Fruit fly (Drosophila melanogaster) ovary, adult (tissue): Measurements from ENCODE around the gene Nlp.

Experiments
- CG17801 ChIP-seq: fragments of 200-800 bp; optimal IDR thresholded peaks from 2 replicates; lab custom pipeline; 2019; ENCODE audit warnings: missing biosample characterization, mild to moderate bottlenecking, missing genetic modification characterization, moderate library complexity; ENCODE audit not compliant: partially characterized antibody

Nlp gene

DNA sequence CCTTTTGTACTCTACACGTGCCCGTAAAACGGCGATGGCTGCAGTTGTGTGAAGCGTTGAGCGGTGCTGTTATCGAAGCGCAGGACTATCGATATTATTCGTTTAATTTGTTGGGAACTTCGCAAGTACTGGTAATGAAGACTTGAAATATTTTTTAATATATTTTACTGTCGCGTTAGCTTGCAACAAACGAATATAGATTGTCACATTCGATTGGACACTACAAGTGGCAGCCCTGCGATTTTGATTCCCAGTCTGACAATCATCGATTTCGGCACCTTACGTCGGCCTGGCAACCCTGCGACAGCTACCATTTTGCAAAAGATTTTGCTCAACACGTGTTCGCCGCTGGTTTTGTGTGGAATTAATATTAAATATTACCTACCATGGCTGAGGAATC, at the start of gene Nlp, which contains the start of gene Nph:
Gene Nlp (plus strand): TSS at position 138 of the 400 bp plus-strand sequence.
Gene Nph (minus strand): TSS at position 214 of the 400 bp plus-strand sequence.
- TF ChIP-seq CG17801 (GFP tag; lab: Kevin White, UChicago), result peak; percentile 59

dm6 chr3R:29959329-29959728, 45.3 kb upstream of the Nlp start:
- no peak for TF ChIP-seq CG17801 (GFP tag; lab: Kevin White, UChicago)

- no peak for TF ChIP-seq CG17801 (GFP tag; lab: Kevin White, UChicago)
These were observed 41.5 kb upstream of the Nlp start for dm6 chr3R:29963102-29963501.

- TF ChIP-seq CG17801 (GFP tag; lab: Kevin White, UChicago), result no peak
These were observed 35.2 kb upstream of the Nlp start, which contains the start of gene TkR99D for dm6 chr3R:29969347-29969746. TSS of gene TkR99D (minus strand) at chr3R:29969447.

dm6 chr3R:29978595-29978994, 26.0 kb upstream of the Nlp start:
- TF ChIP-seq CG17801 (GFP tag; lab: Kevin White, UChicago), result no peak

dm6 chr3R:29981479-29981878, 23.1 kb upstream of the Nlp start:
- TF ChIP-seq CG17801 (GFP tag; lab: Kevin White, UChicago), result no peak

- TF ChIP-seq CG17801 (GFP tag; lab: Kevin White, UChicago), result no peak
These were observed 22.6 kb upstream of the Nlp start for dm6 chr3R:29982027-29982426.

- no peak for TF ChIP-seq CG17801 (GFP tag; lab: Kevin White, UChicago)
These were observed 21.5 kb upstream of the Nlp start, which contains the start of gene CG7896 for dm6 chr3R:29983073-29983544. TSS of gene CG7896 (plus strand) at chr3R:29983426.

- TF ChIP-seq CG17801 (GFP tag; lab: Kevin White, UChicago), result no peak
These were observed 20.7 kb upstream of the Nlp start for dm6 chr3R:29983886-29984285.

dm6 chr3R:29985219-29985618, 19.4 kb upstream of the Nlp start:
- TF ChIP-seq CG17801 (GFP tag; lab: Kevin White, UChicago), result no peak

DNA sequence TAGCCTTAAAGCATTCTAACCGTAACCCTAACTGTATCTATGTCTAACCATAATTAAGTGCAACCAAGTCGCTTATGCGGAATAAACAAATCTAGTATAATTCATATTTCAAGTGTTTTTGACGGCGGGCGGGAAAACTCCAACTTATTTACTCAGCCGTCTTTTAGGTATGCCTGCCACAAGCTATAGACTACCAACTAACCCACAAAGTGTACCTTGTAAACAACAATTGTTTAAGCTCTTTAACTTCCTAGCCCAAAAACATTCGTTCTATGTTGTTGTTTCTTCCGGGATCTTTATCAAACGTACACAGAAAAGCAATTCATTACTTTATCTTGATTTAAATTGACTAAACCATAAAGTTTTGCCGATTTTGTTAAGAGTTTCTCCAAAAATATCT, 13.9 kb upstream of the Nlp start:
- no peak for TF ChIP-seq CG17801 (GFP tag; lab: Kevin White, UChicago)

- TF ChIP-seq CG17801 (GFP tag; lab: Kevin White, UChicago), result no peak
These were observed 11.5 kb upstream of the Nlp start, which contains the start of gene Acph-1 for dm6 chr3R:29993134-29993533. TSS of gene Acph-1 (minus strand) at chr3R:29993411.

dm6 chr3R:29995035-29995434, 9.6 kb upstream of the Nlp start, which contains the start of the genes CG7903 and Sas-6:
TSS of gene CG7903 (minus strand) at chr3R:29995231.
TSS of gene Sas-6 (plus strand) at chr3R:29995357.
- peak; percentile 1 for TF ChIP-seq CG17801 (GFP tag; lab: Kevin White, UChicago)

DNA sequence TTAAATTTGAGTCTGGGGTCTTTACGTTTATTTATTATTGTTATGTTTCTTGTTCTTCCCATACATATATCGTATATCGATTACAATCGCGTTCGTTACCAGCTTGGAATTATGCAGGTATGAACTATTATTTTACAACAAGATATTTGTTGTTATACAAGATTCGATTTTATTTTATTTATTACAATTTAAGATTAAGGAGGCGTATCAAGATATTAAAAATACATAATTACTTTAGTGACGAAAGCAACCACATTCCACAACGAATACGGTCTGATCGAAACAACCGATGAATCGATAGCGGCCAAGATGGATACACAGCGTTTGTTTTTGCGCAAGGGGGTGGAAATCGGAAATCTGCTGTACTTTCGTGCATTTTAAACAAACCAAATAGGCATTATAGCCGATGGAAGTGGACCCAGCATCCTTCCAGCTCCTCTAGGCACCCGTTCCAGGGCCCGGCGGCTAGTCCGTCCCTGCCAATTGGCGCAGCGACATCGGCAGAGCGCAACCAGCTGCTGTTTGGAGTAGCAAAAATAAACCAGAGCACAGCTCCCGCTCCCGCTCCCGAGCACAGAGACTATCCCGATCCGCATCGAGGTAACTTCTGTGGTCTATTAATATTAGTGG, 6.9 kb upstream of the Nlp start, which contains the start of the genes CG15525 and CG11504:
Gene CG15525 (minus strand): TSS at position 70 of the 630 bp plus-strand sequence.
Gene CG11504 (plus strand): TSS at position 294 of the 630 bp plus-strand sequence.
- TF ChIP-seq CG17801 (GFP tag; lab: Kevin White, UChicago), result peak; percentile 36

dm6 chr3R:29999495-29999894, 5.1 kb upstream of the Nlp start, which contains the start of gene CG34298:
TSS of gene CG34298 (plus strand) at chr3R:29999795.
- TF ChIP-seq CG17801 (GFP tag; lab: Kevin White, UChicago), result no peak

DNA sequence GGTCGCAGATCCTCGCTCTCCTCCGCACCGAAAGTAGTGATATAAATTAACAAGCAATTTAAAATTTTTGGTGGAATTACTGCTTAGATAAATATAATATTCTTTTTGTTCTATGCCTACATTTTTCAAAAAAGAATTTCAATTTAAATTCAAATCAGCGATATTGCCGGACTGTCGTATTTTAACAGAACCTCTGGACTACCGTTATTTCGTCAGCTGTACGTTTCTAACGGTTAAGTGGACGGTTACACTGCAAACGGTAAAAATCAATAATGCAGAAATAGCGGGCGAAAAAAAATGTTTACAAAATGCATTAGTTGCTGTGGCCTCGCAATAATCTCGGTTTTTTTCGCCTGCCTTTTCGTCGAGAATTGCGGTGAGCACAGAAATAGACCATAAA, 4.3 kb upstream of the Nlp start, which contains the start of gene Tace:
Gene Tace (plus strand): TSS at position 245 of the 400 bp plus-strand sequence.
- TF ChIP-seq CG17801 (GFP tag; lab: Kevin White, UChicago), result no peak
